Worm (Caenorhabditis elegans) whole organism, L4/young adult: Measurements from ENCODE around the gene C33E10.1.

Source experiments
- W03F9.2 ChIP-seq: fragments of 150-350 bp; optimal IDR thresholded peaks from 2 replicates; lab custom pipeline; 2014; ENCODE audit warnings: missing biosample characterization, missing genetic modification characterization
- dao-5 ChIP-seq: sonication (generic microtip); optimal IDR thresholded peaks from 2 replicates; lab custom pipeline; 2016; ENCODE audit warnings: missing genotype, missing genetic modification characterization, moderate library complexity, missing compliant biosample characterization
- him-1 ChIP-seq: sonication (generic microtip); optimal IDR thresholded peaks from 2 replicates; lab custom pipeline; 2016; ENCODE audit warnings: missing genotype, missing genetic modification reagents, missing genetic modification characterization, missing compliant biosample characterization

DNA sequence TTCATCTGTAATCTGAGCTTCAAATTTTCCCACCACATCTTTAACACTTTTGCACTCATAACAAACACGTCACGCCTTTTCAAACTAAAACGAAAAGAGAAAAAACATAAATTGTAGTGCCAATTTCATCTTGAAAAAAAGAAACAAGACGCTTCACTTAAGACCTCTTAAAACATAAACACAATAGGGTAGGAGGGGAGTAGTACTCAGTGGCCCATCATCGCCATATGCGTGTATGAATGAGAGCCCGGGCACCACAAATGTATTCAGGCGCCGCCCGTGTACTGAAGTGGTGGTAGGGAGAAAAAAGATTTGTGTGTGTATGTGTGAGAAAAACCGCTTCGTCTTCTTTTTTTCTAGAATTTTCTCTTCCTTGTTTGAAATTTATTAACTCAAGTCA, 22.2 kb downstream of the C33E10.1 start:
- TF ChIP-seq dao-5 (tag; lab: Kevin White, UChicago) (no peak), him-1 (no peak), W03F9.2 (tag; lab: Kevin White, UChicago) (no peak)
